Worm (Caenorhabditis elegans) whole organism, young adult: ENCODE results near the gene golg-2.
A peak's percentile ranks its signal among the peaks of the same experiment; 100 is the strongest.

ENCODE experiments used
- B0035.1 ChIP-seq: sonication (generic microtip); optimal IDR thresholded peaks from 2 replicates; lab custom pipeline; 2016; ENCODE audit warnings: missing genetic modification characterization, mild to moderate bottlenecking, missing compliant biosample characterization, missing genotype, missing genetic modification reagents
- B0336.3 ChIP-seq: fragments of 200-800 bp; sonication (Bioruptor generic); IDR thresholded peaks from 2 replicates; pipeline ENCODE4 v1.3.6; 2022; ENCODE audit warnings: missing genetic modification characterization, missing compliant biosample characterization
- C06A6.2 ChIP-seq: fragments of 200-800 bp; sonication (Bioruptor generic); conservative IDR thresholded peaks from 2 replicates; pipeline ENCODE4 v1.3.6; 2022; ENCODE audit warnings: missing genetic modification characterization, missing compliant biosample characterization
- D2030.7 ChIP-seq: fragments of 200-800 bp; sonication (Bioruptor generic); IDR thresholded peaks from 2 replicates; pipeline ENCODE4 v1.3.6; 2022; ENCODE audit warnings: missing genetic modification reagents, missing genetic modification characterization, missing compliant biosample characterization
- F10E7.11 ChIP-seq: sonication (generic microtip); optimal IDR thresholded peaks from 2 replicates; lab custom pipeline; 2017; ENCODE audit warnings: mild to moderate bottlenecking, missing genetic modification characterization, moderate library complexity, missing compliant biosample characterization
- F37B4.10 ChIP-seq: fragments of 200-800 bp; sonication (Bioruptor generic); IDR thresholded peaks from 2 replicates; pipeline ENCODE4 v1.3.6; 2022; ENCODE audit warnings: missing genetic modification characterization, missing compliant biosample characterization
- F49E8.2 ChIP-seq: sonication (generic microtip); optimal IDR thresholded peaks from 3 replicates; lab custom pipeline; 2017; ENCODE audit warnings: missing genetic modification characterization, mild to moderate bottlenecking, missing compliant biosample characterization, antibody characterized with exemption, moderate library complexity; ENCODE audit not compliant: insufficient read depth
- F52B5.7 ChIP-seq: sonication (generic microtip); optimal IDR thresholded peaks from 2 replicates; lab custom pipeline; 2016; ENCODE audit warnings: mild to moderate bottlenecking, missing genetic modification characterization, missing compliant biosample characterization
- F55B11.4 ChIP-seq: sonication (generic microtip); optimal IDR thresholded peaks from 2 replicates; lab custom pipeline; 2016; ENCODE audit warnings: missing compliant biosample characterization, missing genetic modification characterization, borderline replicate concordance; ENCODE audit not compliant: insufficient read depth
- F57C9.4 ChIP-seq: sonication (generic microtip); optimal IDR thresholded peaks from 2 replicates; lab custom pipeline; 2017; ENCODE audit warnings: mild to moderate bottlenecking, missing genetic modification characterization, missing compliant biosample characterization
- T07F8.4 ChIP-seq: sonication (generic microtip); optimal IDR thresholded peaks from 2 replicates; lab custom pipeline; 2016; ENCODE audit warnings: mild to moderate bottlenecking, missing genetic modification characterization, moderate library complexity, missing compliant biosample characterization
- T26A5.8 ChIP-seq: sonication (generic microtip); optimal IDR thresholded peaks from 2 replicates; lab custom pipeline; 2016; ENCODE audit warnings: missing genetic modification characterization, missing compliant biosample characterization
- Y53F4B.3 ChIP-seq: fragments of 200-800 bp; sonication (Bioruptor generic); IDR thresholded peaks from 2 replicates; pipeline ENCODE4 v1.3.6; 2022; ENCODE audit warnings: missing genetic modification reagents, missing genetic modification characterization, missing compliant biosample characterization
- Y67H2A.10 ChIP-seq: fragments of 200-800 bp; sonication (Bioruptor generic); conservative IDR thresholded peaks from 2 replicates; pipeline ENCODE4 v1.3.6; 2022; ENCODE audit warnings: missing genetic modification reagents, missing genetic modification characterization, missing compliant biosample characterization
- Y79H2A.3 ChIP-seq: fragments of 200-800 bp; sonication (Bioruptor generic); conservative IDR thresholded peaks from 2 replicates; pipeline ENCODE4 v1.3.6; 2022; ENCODE audit warnings: missing genetic modification reagents, missing genetic modification characterization, missing compliant biosample characterization
- ama-1 ChIP-seq, 3 experiments: fragments of 150-350 bp in 1 of 3; sonication (generic microtip) in 2 of 3; optimal IDR thresholded peaks; 2 replicates each; lab custom pipeline; 2014 to 2018; ENCODE audit warnings: missing biosample characterization in 2 of 3, missing genetic modification characterization in 2 of 3, missing genetic modification reagents in 2 of 3
- athp-1 ChIP-seq: sonication (generic microtip); optimal IDR thresholded peaks from 2 replicates; lab custom pipeline; 2017; ENCODE audit warnings: mild to moderate bottlenecking, missing genetic modification characterization, missing compliant biosample characterization
- attf-3 ChIP-seq: fragments of 200-800 bp; sonication (Bioruptor generic); conservative IDR thresholded peaks from 2 replicates; pipeline ENCODE4 v1.3.6; 2022; ENCODE audit warnings: missing genetic modification reagents, missing genetic modification characterization, missing compliant biosample characterization
- bed-2 ChIP-seq: fragments of 200-800 bp; sonication (Bioruptor generic); IDR thresholded peaks from 2 replicates; pipeline ENCODE4 v1.3.6; 2022; ENCODE audit warnings: missing genetic modification reagents, missing genetic modification characterization, missing compliant biosample characterization
- ccch-3 ChIP-seq: fragments of 200-800 bp; sonication (Bioruptor generic); optimal IDR thresholded peaks from 2 replicates; lab custom pipeline; 2018; ENCODE audit warnings: mild to moderate bottlenecking, missing genetic modification characterization, missing compliant biosample characterization
- cebp-2 ChIP-seq: fragments of 200-800 bp; sonication (Bioruptor generic); IDR thresholded peaks from 2 replicates; pipeline ENCODE4 v1.3.6; 2022; ENCODE audit warnings: missing genetic modification characterization, missing compliant biosample characterization
- ceh-100 ChIP-seq: fragments of 200-800 bp; sonication (Bioruptor generic); IDR thresholded peaks from 2 replicates; pipeline ENCODE4 v1.3.6; 2022; ENCODE audit warnings: missing genetic modification reagents, missing genetic modification characterization, missing compliant biosample characterization
- ceh-27 ChIP-seq: fragments of 200-800 bp; sonication (Bioruptor generic); optimal IDR thresholded peaks from 2 replicates; lab custom pipeline; 2018; ENCODE audit warnings: mild to moderate bottlenecking, missing genetic modification characterization, moderate library complexity, missing compliant biosample characterization
- ceh-79 ChIP-seq: sonication (generic microtip); optimal IDR thresholded peaks from 2 replicates; lab custom pipeline; 2017; ENCODE audit warnings: mild to moderate bottlenecking, missing genetic modification characterization, missing compliant biosample characterization
- ceh-91 ChIP-seq: fragments of 200-800 bp; sonication (Bioruptor generic); IDR thresholded peaks from 2 replicates; pipeline ENCODE4 v1.3.6; 2022; ENCODE audit warnings: missing genetic modification reagents, missing genetic modification characterization, missing compliant biosample characterization
- dox-1 ChIP-seq: fragments of 200-800 bp; sonication (Bioruptor generic); IDR thresholded peaks from 2 replicates; pipeline ENCODE4 v1.3.6; 2022; ENCODE audit warnings: missing genetic modification reagents, missing genetic modification characterization, missing compliant biosample characterization
- dpl-1 ChIP-seq: fragments of 150-350 bp; optimal IDR thresholded peaks from 2 replicates; lab custom pipeline; 2014; ENCODE audit warnings: missing biosample characterization, missing genetic modification reagents, missing genetic modification characterization
- egl-18 ChIP-seq: fragments of 200-800 bp; sonication (Bioruptor generic); IDR thresholded peaks from 2 replicates; pipeline ENCODE4 v1.3.6; 2022; ENCODE audit warnings: missing genetic modification reagents, missing genetic modification characterization, missing compliant biosample characterization
- egl-44 ChIP-seq: fragments of 200-800 bp; sonication (Bioruptor generic); IDR thresholded peaks from 2 replicates; pipeline ENCODE4 v1.3.6; 2022; ENCODE audit warnings: missing genetic modification reagents, missing genetic modification characterization, missing compliant biosample characterization
- egrh-3 ChIP-seq: fragments of 200-800 bp; sonication (Bioruptor generic); IDR thresholded peaks from 2 replicates; pipeline ENCODE4 v1.3.6; 2022; ENCODE audit warnings: missing genetic modification reagents, missing genetic modification characterization, missing compliant biosample characterization
- ekl-4 ChIP-seq: fragments of 200-800 bp; sonication (Bioruptor generic); IDR thresholded peaks from 2 replicates; pipeline ENCODE4 v1.3.6; 2022; ENCODE audit warnings: missing genetic modification reagents, missing genetic modification characterization, missing compliant biosample characterization
- him-1 ChIP-seq: sonication (generic microtip); optimal IDR thresholded peaks from 2 replicates; lab custom pipeline; 2016; ENCODE audit warnings: missing genotype, missing genetic modification reagents, missing genetic modification characterization, missing compliant biosample characterization
- hlh-26 ChIP-seq: fragments of 200-800 bp; sonication (Bioruptor generic); conservative IDR thresholded peaks from 2 replicates; pipeline ENCODE4 v1.3.6; 2022; ENCODE audit warnings: missing genetic modification reagents, missing genetic modification characterization, missing compliant biosample characterization
- let-526 ChIP-seq: fragments of 200-800 bp; sonication (Bioruptor generic); IDR thresholded peaks from 2 replicates; pipeline ENCODE4 v1.3.6; 2022; ENCODE audit warnings: missing genetic modification reagents, missing genetic modification characterization, missing compliant biosample characterization
- lin-40 ChIP-seq: sonication (generic microtip); optimal IDR thresholded peaks from 2 replicates; lab custom pipeline; 2016; ENCODE audit warnings: missing genetic modification characterization, mild to moderate bottlenecking, missing compliant biosample characterization, missing genotype, missing genetic modification reagents
- lsl-1 ChIP-seq: fragments of 200-800 bp; sonication (Bioruptor generic); optimal IDR thresholded peaks from 2 replicates; lab custom pipeline; 2018; ENCODE audit warnings: mild to moderate bottlenecking, missing genetic modification characterization, moderate library complexity, missing compliant biosample characterization
- madf-10 ChIP-seq: sonication (generic microtip); optimal IDR thresholded peaks from 2 replicates; lab custom pipeline; 2016; ENCODE audit warnings: mild to moderate bottlenecking, missing genetic modification characterization, missing compliant biosample characterization
- mxl-1 ChIP-seq: sonication (generic microtip); optimal IDR thresholded peaks from 2 replicates; lab custom pipeline; 2016; ENCODE audit warnings: missing genetic modification characterization, missing compliant biosample characterization
- nhr-179 ChIP-seq: sonication (generic microtip); optimal IDR thresholded peaks from 2 replicates; lab custom pipeline; 2016; ENCODE audit warnings: mild to moderate bottlenecking, missing genetic modification characterization, missing compliant biosample characterization
- pbrm-1 ChIP-seq: fragments of 200-800 bp; sonication (Bioruptor generic); IDR thresholded peaks from 2 replicates; pipeline ENCODE4 v1.3.6; 2022; ENCODE audit warnings: missing genetic modification reagents, missing genetic modification characterization, missing compliant biosample characterization
- sdz-38 ChIP-seq: sonication (generic microtip); optimal IDR thresholded peaks from 2 replicates; lab custom pipeline; 2016; ENCODE audit warnings: missing genotype, missing genetic modification characterization, missing compliant biosample characterization
- snpc-1.1 ChIP-seq: sonication (generic microtip); optimal IDR thresholded peaks from 2 replicates; lab custom pipeline; 2017; ENCODE audit warnings: missing genetic modification characterization, mild to moderate bottlenecking, missing compliant biosample characterization, antibody characterized with exemption, moderate library complexity, missing genotype, missing genetic modification reagents; ENCODE audit not compliant: insufficient read depth
- snpc-1.3 ChIP-seq: sonication (generic microtip); optimal IDR thresholded peaks from 2 replicates; lab custom pipeline; 2017; ENCODE audit warnings: missing genetic modification characterization, mild to moderate bottlenecking, missing compliant biosample characterization, antibody characterized with exemption, moderate library complexity, missing genotype, missing genetic modification reagents; ENCODE audit not compliant: insufficient read depth
- sptf-2 ChIP-seq: fragments of 200-800 bp; sonication (Bioruptor generic); optimal IDR thresholded peaks from 2 replicates; lab custom pipeline; 2018; ENCODE audit warnings: mild to moderate bottlenecking, missing genetic modification characterization, missing compliant biosample characterization
- tbx-9 ChIP-seq: sonication (generic microtip); optimal IDR thresholded peaks from 2 replicates; lab custom pipeline; 2016; ENCODE audit warnings: borderline replicate concordance, missing genetic modification characterization, inconsistent platforms, missing compliant biosample characterization
- unc-130 ChIP-seq: sonication (generic microtip); optimal IDR thresholded peaks from 2 replicates; lab custom pipeline; 2016; ENCODE audit warnings: missing genetic modification reagents, missing genetic modification characterization, missing compliant biosample characterization
- ztf-28 ChIP-seq: fragments of 200-800 bp; sonication (Bioruptor generic); IDR thresholded peaks from 2 replicates; pipeline ENCODE4 v1.3.6; 2022; ENCODE audit warnings: missing genetic modification reagents, missing genetic modification characterization, missing compliant biosample characterization
- ztf-6 ChIP-seq: fragments of 200-800 bp; sonication (Bioruptor generic); IDR thresholded peaks from 2 replicates; pipeline ENCODE4 v1.3.6; 2022; ENCODE audit warnings: missing genetic modification reagents, missing genetic modification characterization, missing compliant biosample characterization

The golg-2 gene

ce11 chrII:5057315-5057714, 17.4 kb upstream of the golg-2 start (continued):
- TF ChIP-seq nhr-179: no peak
- peak; percentile 74 for TF ChIP-seq D2030.7 (GFP tag; lab: Robert Waterston, UW)
- peak; percentile 74 for TF ChIP-seq pbrm-1 (GFP tag; lab: Robert Waterston, UW)
- peak; percentile 30 for TF ChIP-seq ceh-27 (GFP tag; lab: Kevin White, UChicago)
- TF ChIP-seq B0336.3 (GFP tag; lab: Robert Waterston, UW): peak; percentile 67
- peak; percentile 40 for TF ChIP-seq madf-10
- TF ChIP-seq F52B5.7 (tag; lab: Kevin White, UChicago): no peak
- TF ChIP-seq let-526 (GFP tag; lab: Robert Waterston, UW): 0 out of 2 replicates have a peak, but pooled peaks have one; percentile 19
- TF ChIP-seq bed-2 (GFP tag; lab: Robert Waterston, UW): no peak
- peak; percentile 19 for TF ChIP-seq ceh-79 (tag; lab: Kevin White, UChicago)
- no peak for TF ChIP-seq tbx-9 (tag; lab: Kevin White, UChicago)
- TF ChIP-seq dox-1: peak; percentile 89
- TF ChIP-seq T26A5.8 (tag; lab: Kevin White, UChicago): no peak
- TF ChIP-seq Y53F4B.3 (GFP tag; lab: Robert Waterston, UW): no peak
- no peak for TF ChIP-seq Y67H2A.10 (GFP tag; lab: Robert Waterston, UW)
- 0 out of 2 replicates have a peak, but pooled peaks have one; percentile 48 for TF ChIP-seq attf-3 (GFP tag; lab: Robert Waterston, UW)
- TF ChIP-seq sptf-2 (GFP tag; lab: Kevin White, UChicago): no peak
- peak; percentile 86 for TF ChIP-seq ceh-100 (GFP tag; lab: Robert Waterston, UW)
- no peak for TF ChIP-seq unc-130 (GFP tag; lab: Kevin White, UChicago)
- peak; percentile 91 for TF ChIP-seq him-1 (tag; lab: Kevin White, UChicago)
- TF ChIP-seq ztf-6: no peak
- no peak for TF ChIP-seq F57C9.4
- TF ChIP-seq T07F8.4 (tag; lab: Kevin White, UChicago): peak; percentile 17
- no peak for TF ChIP-seq egl-18
- no peak for TF ChIP-seq Y79H2A.3 (GFP tag; lab: Robert Waterston, UW)
- peak; percentile 88 for TF ChIP-seq ekl-4
- peak; percentile 18 for TF ChIP-seq snpc-1.3 (tag; lab: Kevin White, UChicago)
- TF ChIP-seq dpl-1 (GFP tag; lab: Kevin White, UChicago): no peak
- no peak for TF ChIP-seq athp-1
- TF ChIP-seq C06A6.2 (GFP tag; lab: Robert Waterston, UW): peak; percentile 63
- TF ChIP-seq lsl-1: peak; percentile 69
- no peak for TF ChIP-seq egrh-3 (GFP tag; lab: Robert Waterston, UW)
- no peak for TF ChIP-seq lin-40 (tag; lab: Kevin White, UChicago)
- peak; percentile 7 for TF ChIP-seq mxl-1 (tag; lab: Kevin White, UChicago)
- TF ChIP-seq ceh-91: peak; percentile 55; the same call in 1 of the 2 replicates
- TF ChIP-seq sdz-38 (tag; lab: Kevin White, UChicago): no peak
- no peak for TF ChIP-seq hlh-26 (GFP tag; lab: Robert Waterston, UW)
- no peak for TF ChIP-seq cebp-2 (GFP tag; lab: Robert Waterston, UW)
- no peak for TF ChIP-seq ccch-3 (GFP tag; lab: Kevin White, UChicago)
- TF ChIP-seq F10E7.11: no peak
- TF ChIP-seq F49E8.2 (tag; lab: Kevin White, UChicago): peak; percentile 75
- TF ChIP-seq F55B11.4 (tag; lab: Kevin White, UChicago): no peak
- no peak for TF ChIP-seq ama-1 (optimal IDR thresholded peaks at IDR 0.05; lab: Kevin White, UChicago)
- peak in 1 of 2 experiments; percentile 68 for TF ChIP-seq ama-1 (GFP tag; optimal IDR thresholded peaks at IDR 0.05; lab: Kevin White, UChicago)
- peak; percentile 48; the same call in 1 of the 2 replicates for TF ChIP-seq ztf-28 (GFP tag; lab: Robert Waterston, UW)
- 0 out of 2 replicates have a peak, but pooled peaks have one; percentile 72 for TF ChIP-seq F37B4.10 (GFP tag; lab: Robert Waterston, UW)
- TF ChIP-seq snpc-1.1 (tag; lab: Kevin White, UChicago): peak; percentile 97
- peak; percentile 41 for TF ChIP-seq B0035.1
- TF ChIP-seq egl-44 (GFP tag; lab: Robert Waterston, UW): 0 out of 2 replicates have a peak, but pooled peaks have one; percentile 16
